Worm (Caenorhabditis elegans) whole organism, L4 larva: ENCODE measurements around the gene R11D1.12.

Experiments used
- F10B5.3 ChIP-seq: sonication (generic microtip); optimal IDR thresholded peaks from 2 replicates; lab custom pipeline; 2016; ENCODE audit warnings: mild to moderate bottlenecking, missing genetic modification characterization, missing compliant biosample characterization
- F26F4.8 ChIP-seq: fragments of 200-800 bp; sonication (Bioruptor generic); conservative IDR thresholded peaks from 2 replicates; pipeline ENCODE4 v1.3.6; 2022; ENCODE audit warnings: missing genetic modification characterization, missing compliant biosample characterization
- F37D6.2 ChIP-seq: sonication (generic microtip); optimal IDR thresholded peaks from 2 replicates; lab custom pipeline; 2016; ENCODE audit warnings: mild to moderate bottlenecking, missing genetic modification characterization, missing compliant biosample characterization
- F49E8.2 ChIP-seq: sonication (generic microtip); optimal IDR thresholded peaks from 2 replicates; lab custom pipeline; 2016; ENCODE audit warnings: missing compliant biosample characterization, mild to moderate bottlenecking, missing genetic modification characterization, borderline replicate concordance
- R02D3.7 ChIP-seq: fragments of 150-350 bp; sonication (generic microtip); optimal IDR thresholded peaks from 3 replicates; lab custom pipeline; 2014; ENCODE audit warnings: missing biosample characterization, missing genetic modification characterization
- T26A8.4 ChIP-seq: fragments of 200-800 bp; sonication (Bioruptor generic); IDR thresholded peaks from 2 replicates; pipeline ENCODE4 v1.3.6; 2022; ENCODE audit warnings: missing genetic modification characterization, missing compliant biosample characterization
- Y48G9A.11 ChIP-seq: fragments of 200-800 bp; sonication (Bioruptor generic); IDR thresholded peaks from 2 replicates; pipeline ENCODE4 v1.3.6; 2022; ENCODE audit warnings: missing genetic modification reagents, missing genetic modification characterization, missing compliant biosample characterization
- ZK337.2 ChIP-seq: fragments of 200-800 bp; sonication (Bioruptor generic); IDR thresholded peaks from 2 replicates; pipeline ENCODE4 v1.3.6; 2022; ENCODE audit warnings: missing genetic modification reagents, missing genetic modification characterization, missing compliant biosample characterization
- aha-1 ChIP-seq: fragments of 150-350 bp; peaks from one replicate; lab custom pipeline; 2014; ENCODE audit warnings: missing biosample characterization, missing genetic modification characterization
- aly-2 ChIP-seq: sonication (generic microtip); optimal IDR thresholded peaks from 2 replicates; lab custom pipeline; 2018; ENCODE audit warnings: missing biosample characterization, missing genetic modification characterization
- ama-1 ChIP-seq: fragments of 150-350 bp; optimal IDR thresholded peaks from 2 replicates; lab custom pipeline; 2014; ENCODE audit warnings: inconsistent platforms, mixed read lengths
- attf-4 ChIP-seq: sonication (generic microtip); optimal IDR thresholded peaks from 3 replicates; lab custom pipeline; 2017; ENCODE audit warnings: missing biosample characterization, missing genetic modification characterization
- ceh-20 ChIP-seq: fragments of 200-800 bp; sonication (Bioruptor generic); IDR thresholded peaks from 2 replicates; pipeline ENCODE4 v1.3.6; 2022; ENCODE audit warnings: missing genetic modification reagents, missing genetic modification characterization, missing compliant biosample characterization
- ceh-28 ChIP-seq: fragments of 150-350 bp; optimal IDR thresholded peaks from 2 replicates; lab custom pipeline; 2014; ENCODE audit warnings: missing biosample characterization, missing genetic modification reagents, missing genetic modification characterization
- ctbp-1 ChIP-seq: fragments of 200-800 bp; sonication (Bioruptor generic); IDR thresholded peaks from 2 replicates; pipeline ENCODE4 v1.3.6; 2022; ENCODE audit warnings: missing genetic modification reagents, missing genetic modification characterization, missing compliant biosample characterization
- daf-16 ChIP-seq, 3 experiments: sonication (generic microtip); optimal IDR thresholded peaks; 2 replicates each; lab custom pipeline; 2016 to 2017; ENCODE audit warnings: missing genetic modification characterization in 3 of 3, missing genetic modification reagents in 3 of 3, mild to moderate bottlenecking in 2 of 3, missing compliant biosample characterization in 2 of 3, missing biosample characterization in 1 of 3, moderate library complexity in 1 of 3
- daf-19 ChIP-seq: fragments of 200-800 bp; sonication (Bioruptor generic); conservative IDR thresholded peaks from 2 replicates; pipeline ENCODE4 v1.3.6; 2022; ENCODE audit warnings: missing genetic modification characterization, missing compliant biosample characterization
- dpl-1 ChIP-seq: fragments of 150-350 bp; optimal IDR thresholded peaks from 2 replicates; lab custom pipeline; 2014; ENCODE audit warnings: missing biosample characterization, missing genetic modification reagents, missing genetic modification characterization
- duxl-1 ChIP-seq: sonication (generic microtip); optimal IDR thresholded peaks from 2 replicates; lab custom pipeline; 2016; ENCODE audit warnings: mild to moderate bottlenecking, missing genetic modification characterization, moderate library complexity, missing compliant biosample characterization; ENCODE audit not compliant: poor library complexity
- egl-27 ChIP-seq: sonication (generic microtip); optimal IDR thresholded peaks from 3 replicates; lab custom pipeline; 2017; ENCODE audit warnings: missing biosample characterization, missing genetic modification reagents, missing genetic modification characterization
- egl-43 ChIP-seq: fragments of 200-800 bp; sonication (Bioruptor generic); IDR thresholded peaks from 2 replicates; pipeline ENCODE4 v1.3.6; 2022; ENCODE audit warnings: missing genetic modification reagents, missing genetic modification characterization, missing compliant biosample characterization
- jun-1 ChIP-seq: fragments of 150-350 bp; optimal IDR thresholded peaks from 2 replicates; lab custom pipeline; 2014; ENCODE audit warnings: missing biosample characterization, missing genetic modification reagents, missing genetic modification characterization
- lin-13 ChIP-seq: fragments of 150-350 bp; optimal IDR thresholded peaks from 2 replicates; lab custom pipeline; 2014; ENCODE audit warnings: missing biosample characterization, missing genetic modification reagents, missing genetic modification characterization
- lin-15B ChIP-seq: fragments of 150-350 bp; sonication (generic microtip); optimal IDR thresholded peaks from 3 replicates; lab custom pipeline; 2014; ENCODE audit warnings: missing biosample characterization, missing genetic modification characterization
- lin-29 ChIP-seq: fragments of 200-800 bp; sonication (Bioruptor generic); IDR thresholded peaks from 2 replicates; pipeline ENCODE4 v1.3.6; 2022; ENCODE audit warnings: missing genetic modification reagents, missing genetic modification characterization, missing compliant biosample characterization
- lir-3 ChIP-seq: sonication (generic microtip); optimal IDR thresholded peaks from 2 replicates; lab custom pipeline; 2016; ENCODE audit warnings: mild to moderate bottlenecking, missing genetic modification characterization, missing compliant biosample characterization
- madf-5 ChIP-seq, 2 experiments: fragments of 200-800 bp; sonication (Bioruptor generic); IDR thresholded peaks; 2 replicates each; pipeline ENCODE4 v1.3.6; 2022; ENCODE audit warnings: missing compliant biosample characterization in 2 of 2, missing genetic modification characterization in 2 of 2
- mep-1 ChIP-seq: fragments of 150-350 bp; sonication (generic microtip); optimal IDR thresholded peaks from 3 replicates; lab custom pipeline; 2014; ENCODE audit warnings: missing biosample characterization, missing genetic modification characterization
- nhr-111 ChIP-seq: fragments of 200-800 bp; sonication (Bioruptor generic); optimal IDR thresholded peaks from 2 replicates; lab custom pipeline; 2018; ENCODE audit warnings: mild to moderate bottlenecking, missing genetic modification characterization, missing compliant biosample characterization
- nhr-28 ChIP-seq: fragments of 150-350 bp; optimal IDR thresholded peaks from 2 replicates; lab custom pipeline; 2014; ENCODE audit warnings: missing biosample characterization, missing genetic modification characterization
- nhr-48 ChIP-seq: sonication (generic microtip); optimal IDR thresholded peaks from 2 replicates; lab custom pipeline; 2016; ENCODE audit warnings: mild to moderate bottlenecking, missing genetic modification characterization, missing compliant biosample characterization
- nhr-76 ChIP-seq: fragments of 150-350 bp; optimal IDR thresholded peaks from 2 replicates; lab custom pipeline; 2014; ENCODE audit warnings: missing biosample characterization, missing genetic modification characterization
- pha-4 ChIP-seq, 2 experiments: fragments of 150-350 bp in 1 of 2; fragments of 200-800 bp in 1 of 2; sonication (Bioruptor generic) in 1 of 2; IDR thresholded peaks in 1 of 2; optimal IDR thresholded peaks in 1 of 2; 2 replicates each; pipeline versions ENCODE4 v1.3.6 to Lab custom; 2014 to 2022; ENCODE audit warnings: missing genetic modification characterization in 2 of 2, missing genetic modification reagents in 2 of 2, missing biosample characterization in 1 of 2, missing compliant biosample characterization in 1 of 2
- pqm-1 ChIP-seq: sonication (generic microtip); optimal IDR thresholded peaks from 2 replicates; lab custom pipeline; 2017; ENCODE audit warnings: missing biosample characterization, missing genetic modification characterization
- rbr-2 ChIP-seq: sonication (generic microtip); optimal IDR thresholded peaks from 2 replicates; lab custom pipeline; 2016; ENCODE audit warnings: missing genotype, missing genetic modification characterization, missing compliant biosample characterization
- set-16 ChIP-seq: fragments of 200-800 bp; sonication (Bioruptor generic); IDR thresholded peaks from 2 replicates; pipeline ENCODE4 v1.3.6; 2022; ENCODE audit warnings: missing genetic modification reagents, missing genetic modification characterization, missing compliant biosample characterization
- skn-1 ChIP-seq: fragments of 150-350 bp; optimal IDR thresholded peaks from 2 replicates; lab custom pipeline; 2014; ENCODE audit warnings: missing biosample characterization, missing genetic modification characterization
- snpc-4 ChIP-seq: fragments of 150-350 bp; optimal IDR thresholded peaks from 2 replicates; lab custom pipeline; 2014; ENCODE audit warnings: missing biosample characterization, missing genetic modification characterization
- tag-97 ChIP-seq: fragments of 200-800 bp; sonication (Bioruptor generic); IDR thresholded peaks from 2 replicates; pipeline ENCODE4 v1.3.6; 2022; ENCODE audit warnings: missing genetic modification characterization, missing compliant biosample characterization
- unc-130 ChIP-seq: sonication (generic microtip); optimal IDR thresholded peaks from 2 replicates; lab custom pipeline; 2016; ENCODE audit warnings: missing genetic modification reagents, missing genetic modification characterization, missing compliant biosample characterization
- zip-11 ChIP-seq: fragments of 200-800 bp; sonication (Bioruptor generic); IDR thresholded peaks from 2 replicates; pipeline ENCODE4 v1.3.6; 2022; ENCODE audit warnings: missing genetic modification characterization, missing compliant biosample characterization

R11D1.12 gene

DNA sequence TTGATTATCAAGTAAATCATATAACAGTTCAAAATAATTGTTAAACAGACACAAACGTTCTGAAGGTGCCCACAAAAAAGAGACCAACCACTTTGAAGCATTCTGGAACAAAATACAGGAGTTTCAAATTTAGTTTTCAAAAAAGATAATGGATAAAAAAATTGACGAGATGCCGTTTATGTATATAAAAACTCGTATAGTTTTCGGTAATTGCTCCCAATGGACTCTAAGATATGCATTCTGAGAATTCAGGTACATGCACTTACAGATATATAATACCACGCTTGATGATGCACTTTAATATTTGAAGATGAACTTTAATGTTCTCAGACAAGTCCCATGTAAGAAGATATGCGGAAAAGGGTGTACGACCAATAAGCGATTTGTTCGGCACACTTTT is 7.2 kb downstream of the R11D1.12 start, which contains the start of gene str-181:
TSS of gene str-181 (minus strand) at position 101 of the 400 bp plus-strand sequence.
- TF ChIP-seq aha-1 (tag; lab: Kevin White, UChicago): peak; percentile 56
- no peak for TF ChIP-seq egl-27
- TF ChIP-seq ama-1 (lab: Kevin White, UChicago): no peak
- TF ChIP-seq ctbp-1: no peak

DNA sequence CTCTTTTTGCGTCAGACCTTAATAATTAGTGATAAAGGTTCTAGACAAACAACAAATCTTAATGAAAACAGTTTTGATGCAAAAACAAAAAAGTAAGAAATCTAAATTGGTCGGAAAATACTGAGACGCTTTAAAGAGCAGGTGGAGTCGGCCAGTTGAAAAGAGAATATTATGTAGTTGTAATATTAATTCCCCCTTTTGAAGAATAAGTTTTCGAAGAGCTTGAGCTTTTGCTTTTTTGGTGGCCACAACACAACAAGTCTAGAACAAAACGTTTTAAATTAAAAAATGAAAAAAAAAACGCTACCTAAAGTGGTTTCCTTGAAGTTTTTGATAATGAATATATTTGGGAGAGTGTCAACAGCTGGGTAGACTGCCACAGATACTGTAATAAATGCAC is 9.3 kb downstream of the R11D1.12 start, which contains the start of gene str-178:
TSS of gene str-178 (minus strand) at position 101 of the 400 bp plus-strand sequence.
- TF ChIP-seq tag-97 (GFP tag; lab: Robert Waterston, UW) (no peak), nhr-48 (tag; lab: Kevin White, UChicago) (no peak), egl-27 (no peak), F10B5.3 (tag; lab: Kevin White, UChicago) (no peak), dpl-1 (GFP tag; lab: Kevin White, UChicago) (no peak), daf-16 (GFP tag; optimal IDR thresholded peaks at IDR 0.05; lab: Kevin White, UChicago) (no peak), daf-16 (tag; optimal IDR thresholded peaks at IDR 0.05; lab: Kevin White, UChicago) (no peak), ceh-28 (tag; lab: Kevin White, UChicago) (no peak), lin-29 (GFP tag; lab: Robert Waterston, UW) (no peak), snpc-4 (tag; lab: Kevin White, UChicago) (no peak), skn-1 (tag; lab: Kevin White, UChicago) (no peak), daf-19 (GFP tag; lab: Robert Waterston, UW) (no peak), Y48G9A.11 (GFP tag; lab: Robert Waterston, UW) (no peak), nhr-111 (no peak), attf-4 (no peak), T26A8.4 (GFP tag; lab: Robert Waterston, UW) (no peak), F26F4.8 (GFP tag; lab: Robert Waterston, UW) (no peak), pha-4 (GFP tag; IDR thresholded peaks at IDR 0.05; lab: Robert Waterston, UW) (no peak), pha-4 (tag; optimal IDR thresholded peaks at IDR 0.05; lab: Kevin White, UChicago) (no peak), nhr-76 (no peak), jun-1 (tag; lab: Kevin White, UChicago) (no peak)

DNA sequence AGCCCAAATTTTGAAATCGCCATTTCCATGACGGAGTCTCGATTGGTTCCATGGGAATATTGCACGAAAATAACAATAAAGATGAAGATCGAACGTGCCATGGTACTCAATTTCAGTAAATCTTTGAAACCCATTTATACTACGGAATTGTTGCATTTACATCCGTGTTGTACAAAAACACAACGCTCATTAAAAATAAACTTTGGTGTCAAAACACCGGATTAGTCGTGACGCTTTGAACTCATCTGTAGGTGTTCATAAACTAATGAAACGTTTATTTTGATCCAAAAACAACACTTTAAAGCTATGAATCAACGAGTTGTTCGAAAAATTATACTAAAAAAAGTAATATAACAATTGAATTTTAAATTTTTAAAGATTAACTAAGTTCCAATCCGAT is 11.7 kb downstream of the R11D1.12 start, which contains the start of gene R11D1.4:
TSS of gene R11D1.4 (minus strand) at position 101 of the 400 bp plus-strand sequence.
- TF ChIP-seq unc-130 (GFP tag; lab: Kevin White, UChicago) (no peak), Y48G9A.11 (GFP tag; lab: Robert Waterston, UW) (no peak), lin-15B (tag; lab: Kevin White, UChicago) (no peak), zip-11 (GFP tag; lab: Robert Waterston, UW) (no peak), set-16 (no peak), ama-1 (lab: Kevin White, UChicago) (no peak), F49E8.2 (tag; lab: Kevin White, UChicago) (no peak), lir-3 (tag; lab: Kevin White, UChicago) (no peak), rbr-2 (no peak)

DNA sequence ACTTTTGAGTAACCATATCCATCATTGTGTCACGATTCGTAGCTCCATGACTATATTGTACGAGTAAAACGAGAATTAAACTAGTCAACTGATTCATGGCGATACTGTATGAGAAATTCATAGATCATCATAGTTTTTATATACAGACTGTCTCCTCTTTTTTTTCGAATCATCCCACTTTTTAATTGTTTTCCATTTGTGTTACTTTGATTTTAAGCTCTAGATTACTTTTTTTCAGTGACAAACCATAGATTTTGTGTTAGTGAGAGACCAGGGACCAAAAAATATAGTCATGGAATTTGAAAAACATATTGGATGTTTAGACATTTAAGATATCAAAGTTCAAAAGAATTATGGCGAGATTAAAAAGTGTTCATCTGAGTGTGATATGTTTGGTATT is 13.8 kb downstream of the R11D1.12 start, which contains the start of gene R11D1.3:
TSS of gene R11D1.3 (minus strand) at position 101 of the 400 bp plus-strand sequence.
- TF ChIP-seq aly-2 (tag; lab: Kevin White, UChicago) (no peak), unc-130 (GFP tag; lab: Kevin White, UChicago) (no peak), jun-1 (tag; lab: Kevin White, UChicago) (no peak), ceh-20 (GFP tag; lab: Robert Waterston, UW) (no peak), lin-29 (GFP tag; lab: Robert Waterston, UW) (no peak)

DNA sequence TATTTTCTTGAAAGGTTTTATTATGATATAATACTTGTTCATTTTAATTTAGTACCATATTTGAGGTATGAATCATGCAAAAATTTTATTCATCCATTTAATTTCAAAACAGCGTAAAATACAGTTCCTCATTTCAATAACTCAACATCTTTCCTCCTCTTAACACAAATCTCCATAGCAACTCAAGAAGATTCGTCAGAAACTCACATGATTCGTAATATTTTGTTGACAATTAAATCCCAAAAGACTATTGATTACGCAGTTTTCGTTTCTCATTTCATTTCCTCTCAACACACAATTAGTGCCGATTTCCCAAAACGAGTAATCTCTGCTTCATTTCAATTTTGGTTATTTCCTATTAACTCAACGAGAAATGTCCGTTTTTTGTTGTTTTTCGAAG is 17.5 kb downstream of the R11D1.12 start, which contains the start of gene R11D1.2:
TSS of gene R11D1.2 (plus strand) at position 301 of the 400 bp plus-strand sequence.
- TF ChIP-seq ctbp-1 (no peak), lin-13 (no peak), nhr-28 (tag; lab: Kevin White, UChicago) (no peak), F26F4.8 (GFP tag; lab: Robert Waterston, UW) (no peak), duxl-1 (no peak), F37D6.2 (no peak), ZK337.2 (no peak), egl-43 (no peak), madf-5 (GFP tag; IDR thresholded peaks at IDR 0.05; lab: Robert Waterston, UW) (no peak), pqm-1 (no peak), mep-1 (tag; lab: Kevin White, UChicago) (no peak), R02D3.7 (tag; lab: Kevin White, UChicago) (no peak), ama-1 (lab: Kevin White, UChicago) (no peak)
